Worm (Caenorhabditis elegans): Measurements from ENCODE around the gene Y16B4A.2.
A peak's percentile ranks its signal among the peaks of the same experiment; 100 is the strongest.

The Y16B4A.2 gene

ce11 chrX:14744496-14744895 lies 27.2 kb downstream of the Y16B4A.2 start (continued):
- TF ChIP-seq T26A8.4 (GFP tag; IDR thresholded peaks at IDR 0.05) = peak; percentile 49; the same call in 1 of the 2 replicates
- no peak for TF ChIP-seq jun-1 (tag; optimal IDR thresholded peaks at IDR 0.05)
- TF ChIP-seq hlh-11 (tag; optimal IDR thresholded peaks at IDR 0.05) = peak; percentile 84
- TF ChIP-seq mdl-1 (tag; optimal IDR thresholded peaks at IDR 0.05) = peak in 1 of 2 experiments; percentile 40
- TF ChIP-seq arid-1 (GFP tag; conservative IDR thresholded peaks at IDR 0.05) = peak; percentile 43; the same call in 1 of the 2 replicates
- TF ChIP-seq aly-2 (tag; optimal IDR thresholded peaks at IDR 0.05) = no peak
- TF ChIP-seq aha-1 (tag) = peak; percentile 24
- TF ChIP-seq ceh-32 (tag; optimal IDR thresholded peaks at IDR 0.05; ENCODE audit: poor library complexity) = peak; percentile 8
- TF ChIP-seq R02D3.7 (tag; optimal IDR thresholded peaks at IDR 0.05) = no peak
- TF ChIP-seq ama-1 (optimal IDR thresholded peaks at IDR 0.05) = no peak
- no peak for TF ChIP-seq F37D6.2 (tag; optimal IDR thresholded peaks at IDR 0.05)
- TF ChIP-seq rbr-2 (tag; optimal IDR thresholded peaks at IDR 0.05) = peak; percentile 36
- peak; percentile 94 for TF ChIP-seq set-16 (GFP tag; IDR thresholded peaks at IDR 0.05)
- peak; percentile 60; the same call in 1 of the 2 replicates for TF ChIP-seq hmg-1.1 (GFP tag; IDR thresholded peaks at IDR 0.05)

- TF ChIP-seq duxl-1 (tag; optimal IDR thresholded peaks at IDR 0.05; ENCODE audit: poor library complexity) (no peak), unc-62 (GFP tag; optimal IDR thresholded peaks at IDR 0.05 in 1 of 2) (peak in 1 of 2 experiments; percentile 97), unc-62 (tag; optimal IDR thresholded peaks at IDR 0.05) (no peak)
These were observed 27.9 kb downstream of the Y16B4A.2 start, which contains the start of gene C05G5.7 for ce11 chrX:14743780-14744179. TSS of gene C05G5.7 (minus strand) at chrX:14743780.

ce11 chrX:14743210-14743609 lies 28.4 kb downstream of the Y16B4A.2 start:
- TF ChIP-seq duxl-1 (tag; optimal IDR thresholded peaks at IDR 0.05; ENCODE audit: poor library complexity) (peak; percentile 22), nhr-11 (tag; optimal IDR thresholded peaks at IDR 0.05) (no peak), F37D6.2 (tag; optimal IDR thresholded peaks at IDR 0.05) (peak; percentile 21), php-3 (GFP tag; IDR thresholded peaks at IDR 0.05) (no peak), nhr-102 (tag; optimal IDR thresholded peaks at IDR 0.05) (peak; percentile 59), nhr-42 (GFP tag; IDR thresholded peaks at IDR 0.05) (0 out of 2 replicates have a peak, but pooled peaks have one; percentile 42), spr-3 (GFP tag; optimal IDR thresholded peaks at IDR 0.05) (no peak), daf-16 (GFP tag; optimal IDR thresholded peaks at IDR 0.05) (peak in 1 of 2 experiments; percentile 45), daf-16 (tag; optimal IDR thresholded peaks at IDR 0.05) (no peak), dve-1 (tag; optimal IDR thresholded peaks at IDR 0.05; ENCODE audit: insufficient read depth) (peak; percentile 56), F44E2.7 (GFP tag; IDR thresholded peaks at IDR 0.05) (no peak), jun-1 (tag; optimal IDR thresholded peaks at IDR 0.05) (no peak), zip-11 (GFP tag; IDR thresholded peaks at IDR 0.05) (no peak), D1046.2 (GFP tag; IDR thresholded peaks at IDR 0.05) (no peak), T26A8.4 (GFP tag; IDR thresholded peaks at IDR 0.05) (peak; percentile 82), aha-1 (tag) (no peak), daf-8 (GFP tag; IDR thresholded peaks at IDR 0.05) (no peak), Y75B8A.6 (GFP tag; IDR thresholded peaks at IDR 0.05) (no peak), unc-62 (GFP tag; optimal IDR thresholded peaks at IDR 0.05 in 1 of 2) (no peak), unc-62 (tag; optimal IDR thresholded peaks at IDR 0.05) (no peak), nhr-48 (tag; optimal IDR thresholded peaks at IDR 0.05) (peak; percentile 9), fos-1 (tag; optimal IDR thresholded peaks at IDR 0.05) (no peak), ceh-44 (GFP tag; IDR thresholded peaks at IDR 0.05) (no peak), skn-1 (tag; optimal IDR thresholded peaks at IDR 0.05) (no peak)

ce11 chrX:14740019-14740418 lies 31.6 kb downstream of the Y16B4A.2 start, which contains the start of gene C05G5.1:
TSS of gene C05G5.1 (minus strand) at chrX:14740119.
- no peak for TF ChIP-seq snpc-4 (tag; optimal IDR thresholded peaks at IDR 0.05)
- TF ChIP-seq hlh-30 (tag; optimal IDR thresholded peaks at IDR 0.05; ENCODE audit: insufficient read depth) = peak; percentile 9
- peak in 1 of 2 experiments; percentile 47 for TF ChIP-seq mdl-1 (tag; optimal IDR thresholded peaks at IDR 0.05)
- TF ChIP-seq jun-1 (tag; optimal IDR thresholded peaks at IDR 0.05) = no peak
- peak; percentile 44 for TF ChIP-seq nhr-28 (tag; optimal IDR thresholded peaks at IDR 0.05)
- TF ChIP-seq lin-15B (tag; optimal IDR thresholded peaks at IDR 0.05) = no peak
